Worm (Caenorhabditis elegans): ENCODE measurements around the gene fbxa-73.
"Not testable (repeated sequence)": the region's sequence is repeated elsewhere in the genome, so short reads cannot be mapped to it uniquely, and the experiment has no call there.

fbxa-73 gene

DNA sequence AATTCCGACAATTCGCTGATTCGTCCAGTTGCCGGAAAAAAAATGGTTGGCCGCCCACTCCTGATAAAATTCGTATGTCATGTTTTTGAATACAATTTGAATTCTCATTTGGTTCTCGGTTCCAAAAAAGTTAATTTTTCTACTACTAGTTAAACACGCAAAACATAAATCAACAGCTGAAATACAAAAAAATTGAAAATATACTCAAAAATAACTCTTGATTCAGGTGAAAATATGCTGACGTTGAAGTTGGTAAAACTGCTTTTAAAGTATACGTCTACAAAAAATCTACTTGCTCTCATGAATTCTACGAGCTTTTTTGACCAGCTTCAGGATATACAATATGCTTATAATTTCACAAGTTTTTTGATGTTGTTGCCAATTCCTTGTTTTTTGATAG is 12.8 kb upstream of the fbxa-73 start, which contains the start of gene srz-56:
srz-56 (plus strand) TSS at position 301 of the 400 bp plus-strand sequence.
- TF ChIP-seq him-1 (tag; optimal IDR thresholded peaks at IDR 0.05), result no peak
- TF ChIP-seq dao-5 (tag; optimal IDR thresholded peaks at IDR 0.05), result no peak
- TF ChIP-seq W03F9.2 (tag; optimal IDR thresholded peaks at IDR 0.05), result no peak

DNA sequence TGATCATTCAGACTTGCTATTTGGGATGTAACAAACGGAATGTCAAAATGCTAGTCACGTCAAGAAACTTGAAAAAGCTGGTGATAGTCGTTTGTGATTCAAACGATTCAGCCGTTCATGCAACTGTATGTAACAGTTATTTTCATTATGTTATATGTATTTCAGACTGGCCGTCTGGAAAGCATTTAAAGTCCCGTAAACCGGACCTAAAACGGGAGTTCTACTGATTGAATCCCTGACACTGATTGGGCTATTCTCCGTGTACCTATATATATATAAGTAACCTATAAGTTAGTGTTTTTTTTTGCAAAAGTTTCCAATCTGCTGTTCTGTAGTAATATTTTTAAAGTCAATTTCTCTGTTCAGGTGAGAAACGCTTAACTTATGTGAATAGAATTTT is 9.6 kb upstream of the fbxa-73 start:
- TF ChIP-seq W03F9.2 (tag; optimal IDR thresholded peaks at IDR 0.05) (no peak), dao-5 (tag; optimal IDR thresholded peaks at IDR 0.05) (no peak), him-1 (tag; optimal IDR thresholded peaks at IDR 0.05) (no peak)

ce11 chrIII:2245727-2246126 is 7.5 kb upstream of the fbxa-73 start, which contains the start of gene srd-67:
srd-67 (minus strand) TSS chrIII:2245827.
- TF ChIP-seq dao-5 (tag; optimal IDR thresholded peaks at IDR 0.05) (no peak), W03F9.2 (tag; optimal IDR thresholded peaks at IDR 0.05) (no peak), him-1 (tag; optimal IDR thresholded peaks at IDR 0.05) (no peak)

- TF ChIP-seq dao-5 (tag; optimal IDR thresholded peaks at IDR 0.05), result no peak
- TF ChIP-seq him-1 (tag; optimal IDR thresholded peaks at IDR 0.05), result no peak
- no peak for TF ChIP-seq W03F9.2 (tag; optimal IDR thresholded peaks at IDR 0.05)
Measured at ce11 chrIII:2251348-2251747, 1.9 kb upstream of the fbxa-73 start, which contains the start of gene fbxa-7. fbxa-7 (minus strand) TSS chrIII:2251448.

DNA sequence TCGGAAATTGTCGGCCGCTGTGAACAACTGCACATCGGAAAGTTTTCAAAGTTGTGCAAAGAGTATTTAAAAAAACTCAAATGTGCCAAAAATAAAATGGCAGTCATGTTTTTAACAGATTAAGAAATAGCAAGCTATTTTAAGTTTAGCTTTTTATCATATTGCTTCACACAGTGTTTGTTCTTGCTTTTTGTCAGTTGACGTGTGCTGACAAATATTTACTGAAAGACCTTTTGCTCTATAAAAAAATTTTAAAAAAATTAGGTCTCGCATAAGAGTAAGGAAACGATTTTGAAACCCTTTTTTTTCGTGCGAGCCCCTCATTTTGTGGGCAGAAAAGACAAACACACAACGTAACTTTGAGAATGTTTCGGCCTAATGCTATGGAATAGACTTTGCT is 2.3 kb downstream of the fbxa-73 start, which contains the start of gene fbxa-71:
fbxa-71 (plus strand) TSS at position 301 of the 400 bp plus-strand sequence.
- TF ChIP-seq W03F9.2 (tag; optimal IDR thresholded peaks at IDR 0.05), result no peak
- TF ChIP-seq dao-5 (tag; optimal IDR thresholded peaks at IDR 0.05), result no peak
- no peak for TF ChIP-seq him-1 (tag; optimal IDR thresholded peaks at IDR 0.05)

- TF ChIP-seq him-1 (tag; optimal IDR thresholded peaks at IDR 0.05) (no peak), W03F9.2 (tag; optimal IDR thresholded peaks at IDR 0.05) (no peak), dao-5 (tag; optimal IDR thresholded peaks at IDR 0.05) (no peak)
Measured at ce11 chrIII:2258863-2259262, 5.6 kb downstream of the fbxa-73 start, which contains the start of gene fbxa-43. fbxa-43 (minus strand) TSS chrIII:2258963.

- TF ChIP-seq dao-5 (tag; optimal IDR thresholded peaks at IDR 0.05) (no peak), W03F9.2 (tag; optimal IDR thresholded peaks at IDR 0.05) (no peak), him-1 (tag; optimal IDR thresholded peaks at IDR 0.05) (no peak)
Measured at ce11 chrIII:2259329-2259728, 6.1 kb downstream of the fbxa-73 start.

DNA sequence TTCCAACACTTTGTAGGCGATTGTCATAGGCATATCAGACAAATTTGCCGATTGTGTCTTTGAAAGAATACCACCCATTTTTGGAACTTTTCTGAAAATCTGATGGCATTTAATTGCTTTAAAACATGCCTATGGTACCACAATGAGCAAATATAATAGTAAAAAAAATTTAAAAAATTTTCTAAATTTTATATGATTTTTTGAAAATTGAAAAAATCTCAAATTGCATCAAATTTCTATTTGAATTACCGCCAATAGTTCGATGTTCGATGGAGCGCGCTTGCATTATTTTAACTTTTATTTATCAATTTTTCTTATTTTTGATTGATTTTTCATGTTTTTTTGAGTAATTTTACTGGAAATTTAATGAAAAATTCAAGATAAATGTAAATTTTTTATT is 8.1 kb downstream of the fbxa-73 start, which contains the start of gene fbxa-42:
fbxa-42 (minus strand) TSS at position 101 of the 400 bp plus-strand sequence.
- not testable (repeated sequence) for TF ChIP-seq him-1, W03F9.2, dao-5 (tag; optimal IDR thresholded peaks at IDR 0.05)

- TF ChIP-seq W03F9.2 (tag; optimal IDR thresholded peaks at IDR 0.05), result no peak
- no peak for TF ChIP-seq dao-5 (tag; optimal IDR thresholded peaks at IDR 0.05)
- TF ChIP-seq him-1 (tag; optimal IDR thresholded peaks at IDR 0.05), result no peak
Measured at ce11 chrIII:2262942-2263341, 9.7 kb downstream of the fbxa-73 start, which contains the start of gene Y54F10BM.6. Y54F10BM.6 (plus strand) TSS chrIII:2263242.

- TF ChIP-seq W03F9.2 (tag; optimal IDR thresholded peaks at IDR 0.05), result no peak
- no peak for TF ChIP-seq him-1 (tag; optimal IDR thresholded peaks at IDR 0.05)
- no peak for TF ChIP-seq dao-5 (tag; optimal IDR thresholded peaks at IDR 0.05)
Measured at ce11 chrIII:2265986-2266701, 12.9 kb downstream of the fbxa-73 start, which contains the start of gene fbxa-9. fbxa-9 (plus strand) TSS chrIII:2266651.

ce11 chrIII:2272075-2272474 is 18.8 kb downstream of the fbxa-73 start, which contains the start of gene fbxa-48:
fbxa-48 (minus strand) TSS chrIII:2272175.
- no peak for TF ChIP-seq W03F9.2 (tag; optimal IDR thresholded peaks at IDR 0.05)
- no peak for TF ChIP-seq dao-5 (tag; optimal IDR thresholded peaks at IDR 0.05)
- TF ChIP-seq him-1 (tag; optimal IDR thresholded peaks at IDR 0.05), result no peak

ce11 chrIII:2272732-2273131 is 19.5 kb downstream of the fbxa-73 start, which contains the start of gene fbxa-39:
fbxa-39 (plus strand) TSS chrIII:2273032.
- TF ChIP-seq W03F9.2 (tag; optimal IDR thresholded peaks at IDR 0.05) (no peak), dao-5 (tag; optimal IDR thresholded peaks at IDR 0.05) (no peak), him-1 (tag; optimal IDR thresholded peaks at IDR 0.05) (no peak)

DNA sequence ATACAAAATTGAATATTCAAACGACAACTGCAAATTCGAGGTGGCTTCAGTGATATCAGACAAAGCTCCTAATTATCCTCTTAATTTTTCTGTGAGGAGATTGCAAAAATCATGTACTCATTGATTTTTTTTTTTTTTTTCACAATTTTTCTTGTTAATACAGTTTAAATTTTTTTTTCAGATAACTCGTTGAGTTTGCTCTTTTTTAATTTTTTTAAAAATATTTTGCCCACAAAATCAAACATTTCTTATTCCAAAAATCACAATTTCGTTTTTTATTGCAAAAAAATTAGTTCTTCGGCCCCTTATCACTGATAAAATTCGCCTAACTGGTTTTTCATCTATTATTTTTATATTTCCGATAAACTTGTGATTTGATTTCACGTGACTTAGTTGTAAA is 23.6 kb downstream of the fbxa-73 start, which contains the start of gene Y54F10BM.21:
Y54F10BM.21 (plus strand) TSS at position 301 of the 400 bp plus-strand sequence.
- TF ChIP-seq him-1 (tag; optimal IDR thresholded peaks at IDR 0.05) (no peak), dao-5 (tag; optimal IDR thresholded peaks at IDR 0.05) (no peak), W03F9.2 (tag; optimal IDR thresholded peaks at IDR 0.05) (no peak)

ce11 chrIII:2279457-2279856 is 26.2 kb downstream of the fbxa-73 start, which contains the start of gene Y54F10BM.23:
Y54F10BM.23 (minus strand) TSS chrIII:2279557.
- TF ChIP-seq him-1 (tag; optimal IDR thresholded peaks at IDR 0.05) (no peak), W03F9.2 (tag; optimal IDR thresholded peaks at IDR 0.05) (no peak), dao-5 (tag; optimal IDR thresholded peaks at IDR 0.05) (no peak)
